Fruit fly (Drosophila melanogaster): ENCODE measurements around the gene CG6333.

The CG6333 gene

dm6 chr3L:17532898-17533700 is 47.1 kb upstream of the CG6333 start (continued):
- TF ChIP-seq CG32772 (GFP tag; IDR thresholded peaks at IDR 0.05) (no peak), CG31224 (GFP tag; IDR thresholded peaks at IDR 0.05) (peak; percentile 45), jing (GFP tag; optimal IDR thresholded peaks at IDR 0.05) (no peak), rib (GFP tag; IDR thresholded peaks at IDR 0.05) (peak; percentile 91), cas (GFP tag; IDR thresholded peaks at IDR 0.05) (no peak), Xrp1 (GFP tag; IDR thresholded peaks at IDR 0.05) (peak; percentile 28; the same call in 1 of the 2 replicates), CG18599 (GFP tag; optimal IDR thresholded peaks at IDR 0.05) (peak; percentile 62), bbx (GFP tag; IDR thresholded peaks at IDR 0.05; ENCODE audit: partially characterized antibody) (peak; percentile 62), HLHmδ (GFP tag; optimal IDR thresholded peaks at IDR 0.05) (peak; percentile 73), CG12769 (tag; optimal IDR thresholded peaks at IDR 0.05) (peak; percentile 76), tio (GFP tag; optimal IDR thresholded peaks at IDR 0.05) (peak; percentile 21), CG10366 (GFP tag; IDR thresholded peaks at IDR 0.05) (peak; percentile 32; the same call in 1 of the 2 replicates), caup (GFP tag; optimal IDR thresholded peaks at IDR 0.05; ENCODE audit: severe bottlenecking) (peak; percentile 61), Jarid2 (GFP tag; optimal IDR thresholded peaks at IDR 0.05) (peak; percentile 90), CG18764 (GFP tag; optimal IDR thresholded peaks at IDR 0.05) (peak; percentile 49), Atf-2 (GFP tag; optimal IDR thresholded peaks at IDR 0.05) (no peak), otp (GFP tag; IDR thresholded peaks at IDR 0.05) (peak; percentile 44; the same call in 1 of the 3 replicates), CG2889 (GFP tag; IDR thresholded peaks at IDR 0.05) (no peak), sim (GFP tag; IDR thresholded peaks at IDR 0.05) (no peak), run (tag; optimal IDR thresholded peaks at IDR 0.05) (no peak), sob (GFP tag; IDR thresholded peaks at IDR 0.05) (peak; percentile 59; the same call in 1 of the 2 replicates), croc (GFP tag; conservative IDR thresholded peaks at IDR 0.05) (no peak), ttk (GFP tag; IDR thresholded peaks at IDR 0.05) (no peak), bsh (GFP tag; optimal IDR thresholded peaks at IDR 0.05) (no peak), slou (GFP tag; optimal IDR thresholded peaks at IDR 0.05) (peak; percentile 21), CG11085 (GFP tag; IDR thresholded peaks at IDR 0.05) (no peak), Dp (GFP tag; optimal IDR thresholded peaks at IDR 0.05) (peak; percentile 42), CG2199 (GFP tag; IDR thresholded peaks at IDR 0.05) (0 out of 3 replicates have a peak, but pooled peaks have one; percentile 44), Taf1 (GFP tag; IDR thresholded peaks at IDR 0.05) (no peak), Meics (GFP tag; optimal IDR thresholded peaks at IDR 0.05) (peak; percentile 54), pan (optimal IDR thresholded peaks at IDR 0.05) (no peak), pan (GFP tag; optimal IDR thresholded peaks at IDR 0.05 in 1 of 2, IDR thresholded peaks at IDR 0.05 in 1 of 2) (peak in 1 of 2 experiments; percentile 66), gcm2 (GFP tag; optimal IDR thresholded peaks at IDR 0.05) (no peak), chn (GFP tag; optimal IDR thresholded peaks at IDR 0.05) (no peak), br (optimal IDR thresholded peaks at IDR 0.05) (no peak), CG4707 (GFP tag; optimal IDR thresholded peaks at IDR 0.05) (no peak), CG31388 (GFP tag; optimal IDR thresholded peaks at IDR 0.05) (no peak), CG14860 (GFP tag; IDR thresholded peaks at IDR 0.05; ENCODE audit: partially characterized antibody) (no peak), salm (tag; optimal IDR thresholded peaks at IDR 0.05) (peak; percentile 13), CG14710 (tag; optimal IDR thresholded peaks at IDR 0.05) (peak; percentile 43), ash1 (GFP tag; optimal IDR thresholded peaks at IDR 0.05) (peak; percentile 45), tx (GFP tag; optimal IDR thresholded peaks at IDR 0.05) (no peak), CG12391 (tag; optimal IDR thresholded peaks at IDR 0.05) (peak; percentile 57), Poxn (GFP tag; IDR thresholded peaks at IDR 0.05) (no peak), repo (GFP tag; optimal IDR thresholded peaks at IDR 0.05) (no peak), mld (GFP tag; IDR thresholded peaks at IDR 0.05; ENCODE audit: partially characterized antibody) (no peak; the same call in 2 of the 3 replicates), bigmax (GFP tag; optimal IDR thresholded peaks at IDR 0.05) (peak; percentile 26), Ets97D (GFP tag; optimal IDR thresholded peaks at IDR 0.05) (peak; percentile 89), HLH54F (GFP tag; optimal IDR thresholded peaks at IDR 0.05) (no peak), Dref (GFP tag; IDR thresholded peaks at IDR 0.05) (no peak; the same call in 1 of the 2 replicates)

Data from whole organism, embryonic.